Worm (Caenorhabditis elegans) whole organism, L2 larva: ENCODE measurements around the gene F43G6.4.
"Not testable (repeated sequence)": the region's sequence is repeated elsewhere in the genome, so short reads cannot be mapped to it uniquely, and the experiment has no call there.

Experiments
- C34F6.9 ChIP-seq: fragments of 150-350 bp; optimal IDR thresholded peaks from 2 replicates; lab custom pipeline; 2014; ENCODE audit warnings: missing biosample characterization, missing genetic modification characterization
- F13H6.1 ChIP-seq: sonication (generic microtip); optimal IDR thresholded peaks from 2 replicates; lab custom pipeline; 2016; ENCODE audit warnings: missing genetic modification characterization, missing compliant biosample characterization
- R02D3.7 ChIP-seq: fragments of 150-350 bp; optimal IDR thresholded peaks from 2 replicates; lab custom pipeline; 2014; ENCODE audit warnings: missing biosample characterization, missing genetic modification characterization
- Y55F3AM.14 ChIP-seq: fragments of 200-800 bp; sonication (Bioruptor generic); optimal IDR thresholded peaks from 2 replicates; lab custom pipeline; 2018; ENCODE audit warnings: mild to moderate bottlenecking, missing genetic modification characterization, missing compliant biosample characterization
- ZK546.5 ChIP-seq: sonication (generic microtip); optimal IDR thresholded peaks from 2 replicates; lab custom pipeline; 2017; ENCODE audit warnings: missing biosample characterization, missing genetic modification characterization
- alr-1 ChIP-seq: fragments of 150-350 bp; optimal IDR thresholded peaks from 2 replicates; lab custom pipeline; 2014; ENCODE audit warnings: missing biosample characterization, missing genetic modification characterization
- aly-2 ChIP-seq: fragments of 150-350 bp; optimal IDR thresholded peaks from 2 replicates; lab custom pipeline; 2014; ENCODE audit warnings: missing biosample characterization, missing genetic modification characterization
- ama-1 ChIP-seq: fragments of 150-350 bp; optimal IDR thresholded peaks from 2 replicates; lab custom pipeline; 2018; ENCODE audit warnings: inconsistent platforms
- ceh-16 ChIP-seq: fragments of 150-350 bp; optimal IDR thresholded peaks from 2 replicates; lab custom pipeline; 2014; ENCODE audit warnings: missing biosample characterization, missing genetic modification characterization
- ceh-82 ChIP-seq: fragments of 150-350 bp; optimal IDR thresholded peaks from 2 replicates; lab custom pipeline; 2014; ENCODE audit warnings: missing biosample characterization, missing genetic modification characterization
- crh-2 ChIP-seq: sonication (generic microtip); optimal IDR thresholded peaks from 2 replicates; lab custom pipeline; 2017; ENCODE audit warnings: missing biosample characterization, missing genetic modification characterization
- dmd-4 ChIP-seq: sonication (generic microtip); optimal IDR thresholded peaks from 2 replicates; lab custom pipeline; 2017; ENCODE audit warnings: missing biosample characterization, missing genetic modification characterization
- egl-27 ChIP-seq: sonication (generic microtip); optimal IDR thresholded peaks from 3 replicates; lab custom pipeline; 2017; ENCODE audit warnings: missing biosample characterization, missing genetic modification reagents, missing genetic modification characterization
- elt-1 ChIP-seq: fragments of 150-350 bp; optimal IDR thresholded peaks from 2 replicates; lab custom pipeline; 2014; ENCODE audit warnings: missing biosample characterization, missing genetic modification characterization
- elt-3 ChIP-seq: sonication (generic microtip); optimal IDR thresholded peaks from 2 replicates; lab custom pipeline; 2017; ENCODE audit warnings: missing biosample characterization, missing genetic modification characterization
- fos-1 ChIP-seq: fragments of 150-350 bp; optimal IDR thresholded peaks from 2 replicates; lab custom pipeline; 2014; ENCODE audit warnings: missing biosample characterization, missing genetic modification characterization
- gmeb-1 ChIP-seq: fragments of 150-350 bp; optimal IDR thresholded peaks from 2 replicates; lab custom pipeline; 2014; ENCODE audit warnings: missing biosample characterization, missing genetic modification characterization
- lin-11 ChIP-seq: fragments of 150-350 bp; sonication (generic microtip); optimal IDR thresholded peaks from 2 replicates; lab custom pipeline; 2014; ENCODE audit warnings: missing biosample characterization, missing genetic modification characterization, inconsistent platforms, mixed read lengths
- lin-13 ChIP-seq: fragments of 150-350 bp; optimal IDR thresholded peaks from 2 replicates; lab custom pipeline; 2014; ENCODE audit warnings: missing biosample characterization, missing genetic modification reagents, missing genetic modification characterization
- lin-39 ChIP-seq: fragments of 150-350 bp; optimal IDR thresholded peaks from 2 replicates; lab custom pipeline; 2014; ENCODE audit warnings: missing biosample characterization, missing genetic modification reagents, missing genetic modification characterization
- lsy-2 ChIP-seq, 2 experiments: fragments of 150-350 bp in 1 of 2; sonication (generic microtip) in 1 of 2; optimal IDR thresholded peaks; 2 replicates each; lab custom pipeline; 2014 to 2017; ENCODE audit warnings: missing biosample characterization in 2 of 2, missing genetic modification characterization in 2 of 2
- mab-5 ChIP-seq: fragments of 150-350 bp; optimal IDR thresholded peaks from 2 replicates; lab custom pipeline; 2014; ENCODE audit warnings: missing biosample characterization, missing genetic modification characterization
- mdl-1 ChIP-seq, 2 experiments: fragments of 150-350 bp in 1 of 2; sonication (generic microtip) in 1 of 2; optimal IDR thresholded peaks; 2 replicates each; lab custom pipeline; 2017; ENCODE audit warnings: missing biosample characterization in 2 of 2, missing genetic modification characterization in 2 of 2
- nhr-10 ChIP-seq: sonication (generic microtip); optimal IDR thresholded peaks from 2 replicates; lab custom pipeline; 2017; ENCODE audit warnings: missing biosample characterization, missing genetic modification characterization
- nhr-11 ChIP-seq: fragments of 150-350 bp; optimal IDR thresholded peaks from 2 replicates; lab custom pipeline; 2014; ENCODE audit warnings: missing biosample characterization, missing genetic modification characterization
- nhr-12 ChIP-seq: fragments of 150-350 bp; optimal IDR thresholded peaks from 2 replicates; lab custom pipeline; 2014; ENCODE audit warnings: missing biosample characterization, missing genetic modification characterization
- nhr-129 ChIP-seq: fragments of 150-350 bp; optimal IDR thresholded peaks from 2 replicates; lab custom pipeline; 2014; ENCODE audit warnings: missing biosample characterization, missing genetic modification characterization
- nhr-21 ChIP-seq: fragments of 150-350 bp; optimal IDR thresholded peaks from 2 replicates; lab custom pipeline; 2014; ENCODE audit warnings: missing biosample characterization, missing genetic modification characterization
- nhr-237 ChIP-seq: fragments of 150-350 bp; optimal IDR thresholded peaks from 2 replicates; lab custom pipeline; 2014; ENCODE audit warnings: missing biosample characterization, missing genetic modification characterization
- nhr-25 ChIP-seq: fragments of 150-350 bp; sonication (generic microtip); optimal IDR thresholded peaks from 3 replicates; lab custom pipeline; 2014; ENCODE audit warnings: missing biosample characterization, missing genetic modification characterization
- nhr-6 ChIP-seq: fragments of 150-350 bp; optimal IDR thresholded peaks from 2 replicates; lab custom pipeline; 2014; ENCODE audit warnings: missing biosample characterization, missing genetic modification characterization
- peb-1 ChIP-seq: fragments of 150-350 bp; optimal IDR thresholded peaks from 2 replicates; lab custom pipeline; 2014; ENCODE audit warnings: missing biosample characterization, missing genetic modification characterization
- sem-4 ChIP-seq: fragments of 150-350 bp; optimal IDR thresholded peaks from 2 replicates; lab custom pipeline; 2014; ENCODE audit warnings: missing biosample characterization, missing genetic modification reagents, missing genetic modification characterization
- skn-1 ChIP-seq: sonication (generic microtip); optimal IDR thresholded peaks from 2 replicates; lab custom pipeline; 2017; ENCODE audit warnings: missing biosample characterization, missing genetic modification characterization
- sma-3 ChIP-seq: sonication (generic microtip); optimal IDR thresholded peaks from 2 replicates; lab custom pipeline; 2016; ENCODE audit warnings: missing genetic modification reagents, missing genetic modification characterization, missing compliant biosample characterization
- sma-9 ChIP-seq, 2 experiments: fragments of 150-350 bp in 1 of 2; sonication (generic microtip) in 1 of 2; optimal IDR thresholded peaks; 2 replicates each; lab custom pipeline; 2014 to 2016; ENCODE audit warnings: missing genetic modification characterization in 2 of 2, mild to moderate bottlenecking in 1 of 2, missing biosample characterization in 1 of 2, missing compliant biosample characterization in 1 of 2, missing genetic modification reagents in 1 of 2, moderate library complexity in 1 of 2
- snpc-4 ChIP-seq: fragments of 150-350 bp; optimal IDR thresholded peaks from 2 replicates; lab custom pipeline; 2014; ENCODE audit warnings: missing biosample characterization, missing genetic modification characterization
- unc-39 ChIP-seq: fragments of 150-350 bp; optimal IDR thresholded peaks from 2 replicates; lab custom pipeline; 2014; ENCODE audit warnings: missing biosample characterization, missing genetic modification characterization
- unc-55 ChIP-seq: fragments of 150-350 bp; sonication (generic microtip); optimal IDR thresholded peaks from 3 replicates; lab custom pipeline; 2014; ENCODE audit warnings: missing biosample characterization, missing genetic modification reagents, missing genetic modification characterization
- unc-62 ChIP-seq: fragments of 150-350 bp; optimal IDR thresholded peaks from 2 replicates; lab custom pipeline; 2014; ENCODE audit warnings: missing biosample characterization, missing genetic modification reagents, missing genetic modification characterization
- ztf-1 ChIP-seq: fragments of 200-800 bp; sonication (Bioruptor generic); conservative IDR thresholded peaks from 2 replicates; pipeline ENCODE4 v1.3.6; 2022; ENCODE audit warnings: missing genetic modification characterization, missing compliant biosample characterization
- ztf-11 ChIP-seq: sonication (generic microtip); optimal IDR thresholded peaks from 2 replicates; lab custom pipeline; 2017; ENCODE audit warnings: missing biosample characterization, missing genetic modification characterization
- ztf-4 ChIP-seq: fragments of 150-350 bp; optimal IDR thresholded peaks from 2 replicates; lab custom pipeline; 2014; ENCODE audit warnings: missing biosample characterization, missing genetic modification characterization

Gene F43G6.4

DNA sequence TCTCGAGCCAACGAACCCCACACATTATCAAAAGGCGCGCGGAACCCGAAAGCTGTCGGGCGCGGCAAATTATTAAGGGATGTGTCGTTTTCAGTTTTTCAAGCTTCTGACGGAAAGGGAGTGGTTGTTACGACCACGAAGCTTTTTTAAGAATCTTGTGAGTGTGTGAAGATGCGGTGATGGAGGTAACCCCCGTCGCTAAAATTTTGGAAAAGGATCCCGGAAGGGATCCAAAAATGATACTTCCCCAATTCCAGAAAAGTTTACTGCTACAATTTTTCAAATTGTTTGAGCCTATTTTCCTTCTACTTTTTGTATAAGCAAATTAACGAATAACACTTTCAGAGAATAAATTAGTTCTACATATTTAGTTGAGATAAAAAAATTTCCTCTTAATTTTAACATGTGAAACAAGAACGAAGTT is 33.9 kb upstream of the F43G6.4 start (continued):
- TF ChIP-seq unc-55, result peak; percentile 45
- TF ChIP-seq elt-3 (tag; lab: Kevin White, UChicago), result no peak
- peak; percentile 30 for TF ChIP-seq F13H6.1 (tag; lab: Kevin White, UChicago)
- TF ChIP-seq lsy-2 (tag; optimal IDR thresholded peaks at IDR 0.05; lab: Kevin White, UChicago), result peak in 1 of 2 experiments; percentile 89
- no peak for TF ChIP-seq egl-27 (tag; lab: Kevin White, UChicago)
- TF ChIP-seq sma-9 (GFP tag; optimal IDR thresholded peaks at IDR 0.05; lab: Kevin White, UChicago), result no peak
- TF ChIP-seq sma-9 (tag; optimal IDR thresholded peaks at IDR 0.05; lab: Kevin White, UChicago), result no peak
- no peak for TF ChIP-seq R02D3.7 (tag; lab: Kevin White, UChicago)
- TF ChIP-seq elt-1 (tag; lab: Kevin White, UChicago), result no peak
- TF ChIP-seq C34F6.9 (tag; lab: Kevin White, UChicago), result peak; percentile 97

DNA sequence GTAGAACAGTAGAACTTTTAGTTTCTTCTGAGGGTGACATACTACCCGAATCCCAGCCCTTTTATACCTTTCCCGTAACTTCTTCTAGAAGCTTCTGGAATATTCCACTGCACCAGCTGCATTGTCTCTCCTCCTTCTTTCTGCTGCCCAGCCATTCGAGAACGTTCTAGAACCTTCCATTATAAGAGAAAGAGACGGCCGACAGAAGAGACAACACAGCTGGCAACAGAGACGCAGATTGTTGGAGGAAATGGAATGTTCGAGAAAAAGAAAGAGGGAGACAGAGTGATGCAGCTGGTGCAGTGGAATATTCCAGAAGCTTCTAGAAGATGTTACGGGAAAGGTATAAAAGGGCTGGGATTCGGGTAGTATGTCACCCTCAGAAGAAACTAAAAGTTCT is 31.3 kb upstream of the F43G6.4 start, which contains the start of the genes F44E5.4 and F44E5.5:
TSS of gene F44E5.4 (minus strand) at position 35 of the 400 bp plus-strand sequence.
TSS of gene F44E5.5 (plus strand) at position 386 of the 400 bp plus-strand sequence.
- TF ChIP-seq nhr-25 (tag; lab: Kevin White, UChicago) (peak; percentile 87), Y55F3AM.14 (GFP tag; lab: Kevin White, UChicago) (peak; percentile 97), ztf-4 (tag; lab: Kevin White, UChicago) (peak; percentile 79), unc-39 (tag; lab: Kevin White, UChicago) (peak; percentile 71), ceh-82 (tag; lab: Kevin White, UChicago) (peak; percentile 5), nhr-21 (tag; lab: Kevin White, UChicago) (peak; percentile 21), nhr-10 (tag; lab: Kevin White, UChicago) (peak; percentile 86), egl-27 (tag; lab: Kevin White, UChicago) (peak; percentile 88), mdl-1 (tag; optimal IDR thresholded peaks at IDR 0.05; lab: Kevin White, UChicago) (peak in 1 of 2 experiments; percentile 29), unc-62 (GFP tag; lab: Kevin White, UChicago) (peak; percentile 18), crh-2 (tag; lab: Kevin White, UChicago) (peak; percentile 91), sma-9 (GFP tag; optimal IDR thresholded peaks at IDR 0.05; lab: Kevin White, UChicago) (peak; percentile 84), ztf-11 (peak; percentile 54), nhr-6 (tag; lab: Kevin White, UChicago) (peak; percentile 70), unc-55 (peak; percentile 58), lin-13 (GFP tag; lab: Kevin White, UChicago) (peak; percentile 89), lsy-2 (tag; optimal IDR thresholded peaks at IDR 0.05; lab: Kevin White, UChicago) (peak; percentile 84 to 88), sma-3 (GFP tag; lab: Kevin White, UChicago) (peak; percentile 87), ztf-1 (GFP tag; lab: Robert Waterston, UW) (peak; percentile 98), fos-1 (tag; lab: Kevin White, UChicago) (peak; percentile 32), mab-5 (peak; percentile 26), snpc-4 (tag; lab: Kevin White, UChicago) (peak; percentile 46), gmeb-1 (tag; lab: Kevin White, UChicago) (peak; percentile 76), sem-4 (tag; lab: Kevin White, UChicago) (peak; percentile 79), nhr-129 (peak; percentile 68), F13H6.1 (tag; lab: Kevin White, UChicago) (peak; percentile 89), lin-11 (tag; lab: Kevin White, UChicago) (peak; percentile 50), C34F6.9 (tag; lab: Kevin White, UChicago) (peak; percentile 85), R02D3.7 (tag; lab: Kevin White, UChicago) (peak; percentile 21)
- not testable (repeated sequence) for TF ChIP-seq sma-9 (tag; optimal IDR thresholded peaks at IDR 0.05; lab: Kevin White, UChicago)
- TF ChIP-seq, all 48 proteins: peak for 29; not testable (repeated sequence) for 19

DNA sequence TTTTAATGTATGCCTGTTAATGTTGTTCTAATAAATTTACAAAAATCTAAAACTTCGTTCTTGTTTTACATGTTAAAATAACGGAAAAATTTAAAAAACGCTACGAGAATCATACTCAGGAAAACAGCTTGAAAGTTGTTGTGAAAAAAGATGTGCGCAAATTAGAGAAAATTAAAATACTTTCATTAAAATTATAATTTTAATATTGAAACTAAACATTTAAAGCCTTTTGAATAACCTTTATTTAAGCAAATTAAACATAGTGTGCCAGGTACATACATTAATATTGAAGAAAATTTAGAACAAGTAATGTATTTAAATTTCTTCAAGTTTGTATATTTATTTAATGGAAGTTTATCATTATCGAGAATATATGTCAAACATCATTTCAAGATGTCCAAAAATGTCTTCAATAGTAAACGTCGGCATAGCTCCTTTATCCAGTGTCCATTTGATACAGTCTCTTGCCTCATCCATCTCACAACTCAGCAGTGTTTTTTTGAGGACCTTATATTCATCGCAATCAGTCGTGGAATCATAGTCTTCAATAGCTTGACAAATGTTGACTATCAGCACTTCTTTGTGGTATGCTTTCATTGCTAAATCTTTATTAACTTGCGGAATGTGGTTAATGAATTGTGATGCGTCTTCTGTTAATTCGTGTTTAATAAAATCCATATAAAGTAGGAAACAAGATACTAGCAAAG is 28.6 kb upstream of the F43G6.4 start:
- TF ChIP-seq sma-9 (GFP tag; optimal IDR thresholded peaks at IDR 0.05; lab: Kevin White, UChicago), result no peak
- no peak for TF ChIP-seq sma-9 (tag; optimal IDR thresholded peaks at IDR 0.05; lab: Kevin White, UChicago)
- TF ChIP-seq dmd-4 (tag; lab: Kevin White, UChicago), result no peak
- no peak for TF ChIP-seq elt-3 (tag; lab: Kevin White, UChicago)
- TF ChIP-seq snpc-4 (tag; lab: Kevin White, UChicago), result peak; percentile 62
- TF ChIP-seq ztf-1 (GFP tag; lab: Robert Waterston, UW), result 0 out of 2 replicates have a peak, but pooled peaks have one; percentile 51
- peak; percentile 48 for TF ChIP-seq crh-2 (tag; lab: Kevin White, UChicago)
- TF ChIP-seq ceh-82 (tag; lab: Kevin White, UChicago), result no peak
- peak; percentile 53 for TF ChIP-seq nhr-12 (tag; lab: Kevin White, UChicago)
- peak; percentile 99 for TF ChIP-seq ama-1 (lab: Kevin White, UChicago)
- no peak for TF ChIP-seq nhr-237 (tag; lab: Kevin White, UChicago)
- no peak for TF ChIP-seq peb-1
- TF ChIP-seq ztf-4 (tag; lab: Kevin White, UChicago), result peak; percentile 93
- TF ChIP-seq mdl-1 (tag; optimal IDR thresholded peaks at IDR 0.05; lab: Kevin White, UChicago), result no peak
- no peak for TF ChIP-seq lin-39
- TF ChIP-seq gmeb-1 (tag; lab: Kevin White, UChicago), result no peak
- TF ChIP-seq ztf-11, result no peak
- no peak for TF ChIP-seq elt-1 (tag; lab: Kevin White, UChicago)
- no peak for TF ChIP-seq nhr-11
- TF ChIP-seq lsy-2 (tag; optimal IDR thresholded peaks at IDR 0.05; lab: Kevin White, UChicago), result peak in 1 of 2 experiments; percentile 89
- no peak for TF ChIP-seq egl-27 (tag; lab: Kevin White, UChicago)
- TF ChIP-seq C34F6.9 (tag; lab: Kevin White, UChicago), result peak; percentile 93
- no peak for TF ChIP-seq alr-1 (tag; lab: Kevin White, UChicago)
- no peak for TF ChIP-seq ZK546.5 (tag; lab: Kevin White, UChicago)
- no peak for TF ChIP-seq aly-2
- TF ChIP-seq unc-55, result peak; percentile 69
- peak; percentile 89 for TF ChIP-seq skn-1 (tag; lab: Kevin White, UChicago)
- TF ChIP-seq F13H6.1 (tag; lab: Kevin White, UChicago), result no peak
- TF ChIP-seq lin-13 (GFP tag; lab: Kevin White, UChicago), result peak; percentile 82
- TF ChIP-seq sem-4 (tag; lab: Kevin White, UChicago), result peak; percentile 89
- TF ChIP-seq Y55F3AM.14 (GFP tag; lab: Kevin White, UChicago), result no peak
- no peak for TF ChIP-seq ceh-16 (tag; lab: Kevin White, UChicago)
